Fruit fly (Drosophila melanogaster) whole organism, embryonic: ENCODE measurements around the gene Rab39.

Source experiments
- Atf3 ChIP-seq: fragments of 200-800 bp; sonication (Bioruptor generic); optimal IDR thresholded peaks from 3 replicates; lab custom pipeline; 2016; ENCODE audit warnings: missing biosample characterization, missing genetic modification characterization
- C15 ChIP-seq: fragments of 200-800 bp; sonication (Bioruptor generic); IDR thresholded peaks from 3 replicates; pipeline ENCODE4 v1.3.6; 2022; ENCODE audit warnings: missing biosample characterization, missing genetic modification characterization
- CG10267 ChIP-seq: fragments of 200-800 bp; sonication (Bioruptor generic); optimal IDR thresholded peaks from 2 replicates; lab custom pipeline; 2018; ENCODE audit warnings: missing biosample characterization, mild to moderate bottlenecking, missing genetic modification characterization, moderate library complexity
- CG10543 ChIP-seq: fragments of 200-800 bp; sonication (Bioruptor generic); optimal IDR thresholded peaks from 3 replicates; lab custom pipeline; 2017; ENCODE audit warnings: missing biosample characterization, mild to moderate bottlenecking, missing genetic modification characterization, moderate library complexity
- CG11085 ChIP-seq: fragments of 200-800 bp; sonication (Bioruptor generic); IDR thresholded peaks from 2 replicates; pipeline ENCODE4 v1.3.6; 2022; ENCODE audit warnings: missing biosample characterization, missing genetic modification characterization
- CG11723 ChIP-seq: fragments of 200-800 bp; sonication (Bioruptor generic); optimal IDR thresholded peaks from 2 replicates; lab custom pipeline; 2017; ENCODE audit warnings: missing biosample characterization, mild to moderate bottlenecking, missing genetic modification characterization
- CG12299 ChIP-seq: fragments of 200-800 bp; sonication (Bioruptor generic); optimal IDR thresholded peaks from 2 replicates; lab custom pipeline; 2018; ENCODE audit warnings: missing biosample characterization, mild to moderate bottlenecking, missing genetic modification characterization
- CG13775 ChIP-seq: fragments of 200-800 bp; sonication (Bioruptor generic); optimal IDR thresholded peaks from 3 replicates; lab custom pipeline; 2017; ENCODE audit warnings: missing biosample characterization, mild to moderate bottlenecking, missing genetic modification characterization
- CG14710 ChIP-seq: fragments of 200-800 bp; sonication (Bioruptor generic); optimal IDR thresholded peaks from 3 replicates; lab custom pipeline; 2019; ENCODE audit warnings: missing biosample characterization, mild to moderate bottlenecking, missing genetic modification characterization, moderate library complexity
- CG15514 ChIP-seq: fragments of 200-800 bp; sonication (Bioruptor generic); optimal IDR thresholded peaks from 3 replicates; lab custom pipeline; 2017; ENCODE audit warnings: missing biosample characterization, missing genetic modification characterization, mild to moderate bottlenecking, moderate library complexity, missing genetic modification reagents
- CG1603 ChIP-seq: fragments of 200-800 bp; sonication (Bioruptor generic); optimal IDR thresholded peaks from 2 replicates; lab custom pipeline; 2019; ENCODE audit warnings: missing biosample characterization, mild to moderate bottlenecking, missing genetic modification characterization, moderate library complexity
- CG2120 ChIP-seq: fragments of 200-800 bp; sonication (Bioruptor generic); optimal IDR thresholded peaks from 3 replicates; lab custom pipeline; 2016; ENCODE audit warnings: missing biosample characterization, missing genetic modification characterization
- CG30020 ChIP-seq: fragments of 200-800 bp; optimal IDR thresholded peaks from 2 replicates; lab custom pipeline; 2019; ENCODE audit warnings: missing biosample characterization, mild to moderate bottlenecking, missing genetic modification characterization, moderate library complexity
- CG3065 ChIP-seq: fragments of 200-800 bp; sonication (Bioruptor generic); optimal IDR thresholded peaks from 2 replicates; lab custom pipeline; 2016; ENCODE audit warnings: missing biosample characterization, missing genetic modification characterization
- CG31224 ChIP-seq: fragments of 200-800 bp; sonication (Bioruptor generic); IDR thresholded peaks from 2 replicates; pipeline ENCODE4 v1.3.6; 2022; ENCODE audit warnings: missing biosample characterization, missing genetic modification characterization
- CG32532 ChIP-seq: fragments of 200-800 bp; sonication (Bioruptor generic); IDR thresholded peaks from 2 replicates; pipeline ENCODE4 v1.3.6; 2022; ENCODE audit warnings: missing biosample characterization, missing genetic modification characterization
- CG33213 ChIP-seq: fragments of 200-800 bp; sonication (Bioruptor generic); optimal IDR thresholded peaks from 3 replicates; lab custom pipeline; 2016; ENCODE audit warnings: missing biosample characterization, missing genetic modification characterization
- CTCF ChIP-seq: fragments of 200-800 bp; sonication (Bioruptor generic); optimal IDR thresholded peaks from 2 replicates; lab custom pipeline; 2017; ENCODE audit warnings: missing biosample characterization, mild to moderate bottlenecking, missing genetic modification characterization, moderate library complexity
- Dll ChIP-seq: fragments of 200-800 bp; sonication (Bioruptor generic); IDR thresholded peaks from 4 replicates; pipeline ENCODE4 v1.3.6; 2022; ENCODE audit warnings: missing biosample characterization, missing genetic modification characterization; ENCODE audit not compliant: partially characterized antibody
- Doc3 ChIP-seq: fragments of 200-800 bp; sonication (Bioruptor generic); IDR thresholded peaks from 3 replicates; pipeline ENCODE4 v1.3.6; 2022; ENCODE audit warnings: missing biosample characterization, missing genetic modification characterization; ENCODE audit not compliant: partially characterized antibody
- E2f1 ChIP-seq: fragments of 200-800 bp; sonication (Bioruptor generic); IDR thresholded peaks from 2 replicates; pipeline ENCODE4 v1.3.6; 2022; ENCODE audit warnings: missing biosample characterization, missing genetic modification characterization
- Fer3 ChIP-seq: fragments of 200-800 bp; sonication (Bioruptor generic); optimal IDR thresholded peaks from 2 replicates; lab custom pipeline; 2018; ENCODE audit warnings: missing biosample characterization, mild to moderate bottlenecking, missing genetic modification characterization, moderate library complexity
- Hr39 ChIP-seq: fragments of >200 bp; optimal IDR thresholded peaks from 2 replicates; lab custom pipeline; 2017
- Lim3 ChIP-seq: fragments of 200-800 bp; sonication (Bioruptor generic); IDR thresholded peaks from 2 replicates; pipeline ENCODE4 v1.3.6; 2022; ENCODE audit warnings: missing biosample characterization, missing genetic modification characterization
- MBD-R2 ChIP-seq: fragments of 200-800 bp; sonication (Bioruptor generic); IDR thresholded peaks from 2 replicates; pipeline ENCODE4 v1.3.6; 2022; ENCODE audit warnings: missing biosample characterization, missing genetic modification characterization
- Pdp1 ChIP-seq, 2 experiments: fragments of 200-800 bp; sonication (Bioruptor generic); optimal IDR thresholded peaks; 3 replicates each; lab custom pipeline; 2016; ENCODE audit warnings: missing biosample characterization in 2 of 2, missing genetic modification characterization in 2 of 2, mild to moderate bottlenecking in 1 of 2, moderate library complexity in 1 of 2
- Sry-δ ChIP-seq: fragments of 200-800 bp; sonication (Bioruptor generic); optimal IDR thresholded peaks from 2 replicates; lab custom pipeline; 2016; ENCODE audit warnings: missing biosample characterization, missing genetic modification characterization
- Ssrp ChIP-seq: fragments of 200-800 bp; sonication (Bioruptor generic); optimal IDR thresholded peaks from 2 replicates; lab custom pipeline; 2018; ENCODE audit warnings: missing biosample characterization, mild to moderate bottlenecking, missing genetic modification characterization, moderate library complexity
- amos ChIP-seq: fragments of 200-800 bp; sonication (Bioruptor generic); IDR thresholded peaks from 2 replicates; pipeline ENCODE4 v1.3.6; 2022; ENCODE audit warnings: missing biosample characterization, missing genetic modification characterization; ENCODE audit not compliant: partially characterized antibody
- cwo ChIP-seq: fragments of 200-800 bp; sonication (Bioruptor generic); optimal IDR thresholded peaks from 3 replicates; lab custom pipeline; 2017; ENCODE audit warnings: missing biosample characterization, missing genetic modification characterization, mild to moderate bottlenecking, moderate library complexity, missing genetic modification reagents
- gt ChIP-seq: fragments of 200-800 bp; sonication (Bioruptor generic); IDR thresholded peaks from 2 replicates; pipeline ENCODE4 v1.3.6; 2022; ENCODE audit warnings: missing biosample characterization, missing genetic modification characterization
- hkb ChIP-seq, 2 experiments: fragments of 200-800 bp in 1 of 2; fragments of >200 bp in 1 of 2; sonication (Bioruptor generic) in 1 of 2; IDR thresholded peaks in 1 of 2; optimal IDR thresholded peaks in 1 of 2; 2 replicates each; pipeline versions ENCODE4 v1.3.6 to Lab custom; 2017 to 2022; ENCODE audit warnings: missing biosample characterization in 1 of 2, missing genetic modification characterization in 1 of 2
- knrl ChIP-seq: fragments of 200-800 bp; sonication (Bioruptor generic); IDR thresholded peaks from 3 replicates; pipeline ENCODE4 v1.3.6; 2022; ENCODE audit warnings: missing biosample characterization, missing genetic modification characterization; ENCODE audit not compliant: partially characterized antibody
- ranshi ChIP-seq: fragments of 200-800 bp; sonication (Bioruptor generic); IDR thresholded peaks from 2 replicates; pipeline ENCODE4 v1.3.6; 2022; ENCODE audit warnings: missing biosample characterization, missing genetic modification characterization
- rib ChIP-seq: fragments of 200-800 bp; sonication (Bioruptor generic); IDR thresholded peaks from 2 replicates; pipeline ENCODE4 v1.3.6; 2022; ENCODE audit warnings: missing biosample characterization, missing genetic modification characterization
- row ChIP-seq: fragments of 200-800 bp; sonication (Bioruptor generic); IDR thresholded peaks from 3 replicates; pipeline ENCODE4 v1.3.6; 2022; ENCODE audit warnings: missing biosample characterization, missing genetic modification characterization
- trem ChIP-seq: fragments of 200-800 bp; optimal IDR thresholded peaks from 3 replicates; lab custom pipeline; 2019; ENCODE audit warnings: missing biosample characterization, mild to moderate bottlenecking, missing genetic modification characterization, moderate library complexity
- ttk ChIP-seq: fragments of 200-800 bp; sonication (Bioruptor generic); IDR thresholded peaks from 2 replicates; pipeline ENCODE4 v2.1.2; 2022; ENCODE audit warnings: missing biosample characterization, missing genetic modification characterization
- twi ChIP-seq: fragments of 200-800 bp; optimal IDR thresholded peaks from 2 replicates; lab custom pipeline; 2019; ENCODE audit warnings: missing biosample characterization, mild to moderate bottlenecking, missing genetic modification characterization, moderate library complexity

Rab39 gene

DNA sequence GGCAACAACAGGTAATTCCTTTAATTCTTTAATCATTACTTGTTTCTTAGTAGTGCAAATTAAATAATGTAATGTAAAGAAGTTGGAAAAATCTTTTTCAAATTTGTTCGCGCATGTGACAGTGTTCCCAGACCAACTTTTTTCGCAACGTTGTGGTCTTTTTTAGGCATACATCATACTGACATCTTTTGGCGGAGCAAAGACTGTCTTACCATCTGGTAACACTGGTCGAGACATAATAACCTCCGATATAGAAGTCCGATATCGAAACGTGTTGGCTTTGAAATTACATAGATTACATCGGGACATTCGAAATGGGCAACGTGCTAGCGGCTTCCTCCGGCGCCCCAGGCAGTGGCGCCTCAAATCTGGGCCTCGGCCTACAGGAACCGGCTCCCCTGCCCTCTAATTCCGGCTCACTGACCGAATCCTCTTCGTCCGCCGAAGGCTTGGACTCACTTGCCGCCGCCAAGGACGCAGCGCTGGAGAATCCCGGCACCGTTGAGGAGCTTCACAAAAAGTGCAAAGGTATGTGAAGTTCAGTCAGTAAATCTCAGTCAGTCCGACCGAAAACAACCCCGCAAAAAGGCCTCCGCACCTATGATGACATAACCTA is 2.5 kb downstream of the Rab39 start (continued):
- peak; percentile 40; the same call in 1 of the 2 replicates for TF ChIP-seq amos (GFP tag; lab: Robert Waterston, UW)
- TF ChIP-seq ranshi (GFP tag; lab: Robert Waterston, UW), result no peak
- peak; percentile 56 for TF ChIP-seq Sry-δ (GFP tag; lab: Kevin White, UChicago)
- TF ChIP-seq Dll, result 0 out of 4 replicates have a peak, but pooled peaks have one; percentile 41
- no peak for TF ChIP-seq twi (tag; lab: Kevin White, UChicago)
- no peak for TF ChIP-seq CG11723
- no peak for TF ChIP-seq CG2120 (GFP tag; lab: Kevin White, UChicago)
- no peak for TF ChIP-seq CG31224 (GFP tag; lab: Robert Waterston, UW)
- peak; percentile 36 for TF ChIP-seq CG10267 (tag; lab: Kevin White, UChicago)
- TF ChIP-seq CG14710 (tag; lab: Kevin White, UChicago), result peak; percentile 54
- no peak for TF ChIP-seq C15
- TF ChIP-seq cwo, result no peak
- no peak for TF ChIP-seq CG3065 (GFP tag; lab: Kevin White, UChicago)
- TF ChIP-seq row (GFP tag; lab: Robert Waterston, UW), result 0 out of 3 replicates have a peak, but pooled peaks have one; percentile 14
- no peak for TF ChIP-seq CG32532
- TF ChIP-seq CG12299 (tag; lab: Kevin White, UChicago), result no peak
- peak; percentile 54 for TF ChIP-seq trem (tag; lab: Kevin White, UChicago)
- TF ChIP-seq Atf3 (GFP tag; lab: Kevin White, UChicago), result no peak
- TF ChIP-seq CG33213, result peak; percentile 26
- TF ChIP-seq knrl, result 0 out of 3 replicates have a peak, but pooled peaks have one; percentile 17
- no peak for TF ChIP-seq Lim3 (GFP tag; lab: Robert Waterston, UW)
- TF ChIP-seq CG10543, result no peak
- TF ChIP-seq Pdp1 (GFP tag; optimal IDR thresholded peaks at IDR 0.05; lab: Kevin White, UChicago), result peak in 1 of 2 experiments; percentile 88
- TF ChIP-seq rib, result no peak
- no peak for TF ChIP-seq CG13775 (GFP tag; lab: Kevin White, UChicago)
- TF ChIP-seq CG1603 (tag; lab: Kevin White, UChicago), result peak; percentile 73
- TF ChIP-seq ttk (GFP tag; lab: Robert Waterston, UW), result no peak
- no peak for TF ChIP-seq Doc3 (GFP tag; lab: Robert Waterston, UW)
- TF ChIP-seq gt (GFP tag; lab: Robert Waterston, UW), result no peak
- no peak for TF ChIP-seq E2f1 (GFP tag; lab: Robert Waterston, UW)

DNA sequence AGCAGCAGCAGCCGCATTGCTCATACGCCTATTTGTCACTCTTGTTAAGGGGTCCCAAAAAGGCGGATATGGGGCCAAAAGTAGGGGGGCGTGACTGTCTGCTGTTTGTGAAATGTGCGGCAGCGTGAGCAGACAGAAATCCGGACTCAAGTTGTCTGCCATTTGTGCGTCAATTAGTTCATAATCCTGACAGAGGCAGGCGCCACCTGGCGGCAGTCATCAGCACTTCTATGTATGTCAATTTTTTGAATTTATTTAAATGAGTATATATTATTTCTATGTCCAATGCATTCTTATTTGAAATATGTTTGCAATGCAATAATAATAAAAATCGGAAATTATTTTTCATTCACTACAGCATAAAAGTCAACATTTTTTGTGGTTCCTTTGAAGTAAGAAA is 9.3 kb downstream of the Rab39 start:
- TF ChIP-seq hkb (optimal IDR thresholded peaks at IDR 0.05; lab: Kevin White, UChicago) (no peak), hkb (GFP tag; IDR thresholded peaks at IDR 0.05; lab: Robert Waterston, UW) (no peak), Ssrp (tag; lab: Kevin White, UChicago) (no peak), MBD-R2 (no peak), CG11085 (GFP tag; lab: Robert Waterston, UW) (no peak), CTCF (GFP tag; lab: Kevin White, UChicago) (peak; percentile 66)

DNA sequence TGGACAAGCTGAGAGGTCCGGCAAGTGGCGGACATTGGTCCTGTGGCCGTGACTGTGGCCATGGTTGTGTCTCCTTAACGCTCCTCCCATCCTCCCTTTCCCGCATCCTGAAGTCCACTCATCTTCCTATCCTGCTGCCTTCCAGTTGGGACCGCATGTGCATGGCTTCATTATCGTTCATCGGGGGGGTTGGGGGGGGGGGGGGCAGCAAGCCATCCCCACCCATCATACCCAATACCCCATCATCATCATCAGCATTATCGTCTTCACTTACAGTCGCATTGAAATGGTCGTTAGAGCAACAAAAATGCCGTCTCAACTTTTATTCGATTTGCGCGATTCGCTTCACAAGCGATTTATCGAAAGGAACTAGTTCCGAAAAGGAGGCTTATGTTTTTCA is 11.6 kb downstream of the Rab39 start:
- TF ChIP-seq Fer3 (no peak), row (GFP tag; lab: Robert Waterston, UW) (0 out of 3 replicates have a peak, but pooled peaks have one; percentile 1), Hr39 (lab: Kevin White, UChicago) (peak; percentile 84), CG30020 (tag; lab: Kevin White, UChicago) (no peak), CG15514 (GFP tag; lab: Kevin White, UChicago) (peak; percentile 74)
